Worm (Caenorhabditis elegans): ENCODE data around the gene C49F8.1.

DNA sequence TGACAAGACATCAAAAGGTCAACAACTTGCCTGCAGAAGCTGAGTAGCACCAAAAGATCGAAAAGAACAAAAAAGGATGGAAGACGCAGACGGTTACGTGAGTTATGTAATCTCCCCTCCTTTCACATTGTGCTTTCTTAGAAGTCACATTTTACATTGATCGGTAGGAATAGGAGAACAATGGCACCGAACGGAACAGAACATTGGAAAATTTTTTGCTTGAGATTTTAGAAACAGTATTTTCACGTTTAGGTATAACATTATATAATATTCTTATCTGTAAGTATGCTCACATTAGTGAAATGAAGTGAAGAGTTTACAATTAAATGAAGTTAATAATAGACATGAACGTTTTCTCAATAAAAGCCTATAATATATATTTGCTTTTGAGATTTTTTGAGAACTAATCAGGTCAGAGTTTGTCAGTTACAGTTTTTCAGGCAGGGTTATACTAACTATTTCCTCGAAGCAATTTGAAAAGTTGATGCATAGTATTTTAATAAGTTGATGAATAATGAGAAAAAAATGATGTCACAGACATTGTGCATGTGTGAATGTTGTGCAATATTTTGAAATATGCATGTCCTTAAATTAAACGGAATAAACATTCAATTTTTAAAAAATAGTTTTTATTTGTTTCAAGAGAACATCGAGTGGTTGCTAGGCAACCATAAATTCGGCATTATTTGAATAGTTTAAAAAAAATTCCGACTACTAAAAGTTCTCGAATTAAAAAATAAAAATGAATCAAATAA is 16.4 kb upstream of the C49F8.1 start:
- TF ChIP-seq him-1 (tag; optimal IDR thresholded peaks at IDR 0.05), result no peak
- TF ChIP-seq W03F9.2 (tag; optimal IDR thresholded peaks at IDR 0.05), result no peak
- no peak for TF ChIP-seq dao-5 (tag; optimal IDR thresholded peaks at IDR 0.05)
